Fruit fly (Drosophila melanogaster) whole organism, embryonic: ENCODE data around the gene mRpL14.

Source experiments
- Asciz ChIP-seq: fragments of 200-800 bp; sonication (Bioruptor generic); optimal IDR thresholded peaks from 2 replicates; lab custom pipeline; 2017; ENCODE audit warnings: missing biosample characterization, mild to moderate bottlenecking, missing genetic modification characterization, missing genetic modification reagents
- Bgb ChIP-seq: fragments of 200-800 bp; sonication (Bioruptor generic); IDR thresholded peaks from 2 replicates; pipeline ENCODE4 v1.3.6; 2022; ENCODE audit warnings: missing biosample characterization, missing genetic modification characterization; ENCODE audit not compliant: partially characterized antibody
- BtbVII ChIP-seq: fragments of 200-800 bp; sonication (Bioruptor generic); optimal IDR thresholded peaks from 3 replicates; lab custom pipeline; 2017; ENCODE audit warnings: missing biosample characterization, mild to moderate bottlenecking, missing genetic modification characterization
- C15 ChIP-seq: fragments of 200-800 bp; sonication (Bioruptor generic); IDR thresholded peaks from 3 replicates; pipeline ENCODE4 v1.3.6; 2022; ENCODE audit warnings: missing biosample characterization, missing genetic modification characterization
- CG10462 ChIP-seq: fragments of 200-800 bp; sonication (Bioruptor generic); optimal IDR thresholded peaks from 2 replicates; lab custom pipeline; 2016; ENCODE audit warnings: missing biosample characterization, missing genetic modification characterization
- CG11504 ChIP-seq: fragments of 200-800 bp; sonication (Bioruptor generic); optimal IDR thresholded peaks from 3 replicates; lab custom pipeline; 2019; ENCODE audit warnings: missing biosample characterization, mild to moderate bottlenecking, missing genetic modification characterization, moderate library complexity
- CG12104 ChIP-seq: fragments of 200-800 bp; sonication (Bioruptor generic); optimal IDR thresholded peaks from 3 replicates; lab custom pipeline; 2016; ENCODE audit warnings: missing biosample characterization, missing genetic modification characterization
- CG12942 ChIP-seq: fragments of 200-800 bp; sonication (Bioruptor generic); optimal IDR thresholded peaks from 3 replicates; lab custom pipeline; 2016; ENCODE audit warnings: missing biosample characterization, missing genetic modification characterization
- CG14014 ChIP-seq: fragments of 200-800 bp; sonication (Bioruptor generic); IDR thresholded peaks from 2 replicates; pipeline ENCODE4 v1.3.6; 2022; ENCODE audit warnings: missing biosample characterization, missing genetic modification characterization
- CG14710 ChIP-seq: fragments of 200-800 bp; sonication (Bioruptor generic); optimal IDR thresholded peaks from 3 replicates; lab custom pipeline; 2019; ENCODE audit warnings: missing biosample characterization, mild to moderate bottlenecking, missing genetic modification characterization, moderate library complexity
- CG16813 ChIP-seq: fragments of 200-800 bp; sonication (Bioruptor generic); IDR thresholded peaks from 3 replicates; pipeline ENCODE4 v1.3.6; 2022; ENCODE audit warnings: missing biosample characterization, missing genetic modification characterization; ENCODE audit not compliant: partially characterized antibody
- CG31224 ChIP-seq: fragments of 200-800 bp; sonication (Bioruptor generic); IDR thresholded peaks from 2 replicates; pipeline ENCODE4 v1.3.6; 2022; ENCODE audit warnings: missing biosample characterization, missing genetic modification characterization
- CG31388 ChIP-seq: fragments of 200-800 bp; sonication (Bioruptor generic); optimal IDR thresholded peaks from 2 replicates; lab custom pipeline; 2016; ENCODE audit warnings: missing biosample characterization, missing genetic modification characterization
- CG32532 ChIP-seq: fragments of 200-800 bp; sonication (Bioruptor generic); IDR thresholded peaks from 2 replicates; pipeline ENCODE4 v1.3.6; 2022; ENCODE audit warnings: missing biosample characterization, missing genetic modification characterization
- CG3838 ChIP-seq: fragments of 200-800 bp; sonication (Bioruptor generic); optimal IDR thresholded peaks from 3 replicates; lab custom pipeline; 2016; ENCODE audit warnings: missing biosample characterization, missing genetic modification characterization
- CG4328 ChIP-seq: fragments of 200-800 bp; sonication (Bioruptor generic); optimal IDR thresholded peaks from 3 replicates; lab custom pipeline; 2017; ENCODE audit warnings: missing biosample characterization, missing genetic modification reagents, missing genetic modification characterization
- CG5245 ChIP-seq: fragments of 200-800 bp; sonication (Bioruptor generic); optimal IDR thresholded peaks from 3 replicates; lab custom pipeline; 2016; ENCODE audit warnings: missing biosample characterization, missing genetic modification characterization
- CG6791 ChIP-seq: fragments of 200-800 bp; sonication (Bioruptor generic); IDR thresholded peaks from 3 replicates; pipeline ENCODE4 v1.3.6; 2022; ENCODE audit warnings: missing biosample characterization, missing genetic modification characterization; ENCODE audit not compliant: partially characterized antibody
- CG7745 ChIP-seq: fragments of 200-800 bp; sonication (Bioruptor generic); optimal IDR thresholded peaks from 2 replicates; lab custom pipeline; 2018; ENCODE audit warnings: missing biosample characterization, mild to moderate bottlenecking, missing genetic modification characterization, moderate library complexity
- CG8765 ChIP-seq: fragments of 200-800 bp; sonication (Bioruptor generic); IDR thresholded peaks from 2 replicates; pipeline ENCODE4 v1.3.6; 2022; ENCODE audit warnings: missing biosample characterization, missing genetic modification characterization
- CG9727 ChIP-seq: fragments of 200-800 bp; sonication (Bioruptor generic); optimal IDR thresholded peaks from 3 replicates; lab custom pipeline; 2017; ENCODE audit warnings: missing biosample characterization, mild to moderate bottlenecking, missing genetic modification characterization
- D19A ChIP-seq: fragments of 200-800 bp; optimal IDR thresholded peaks from 3 replicates; lab custom pipeline; 2019; ENCODE audit warnings: missing biosample characterization, mild to moderate bottlenecking, missing genetic modification characterization, moderate library complexity
- Dad ChIP-seq: fragments of 200-800 bp; sonication (Bioruptor generic); optimal IDR thresholded peaks from 3 replicates; lab custom pipeline; 2016; ENCODE audit warnings: missing biosample characterization, missing genetic modification characterization
- Deaf1 ChIP-seq: fragments of 200-800 bp; optimal IDR thresholded peaks from 3 replicates; lab custom pipeline; 2019; ENCODE audit warnings: missing biosample characterization, mild to moderate bottlenecking, missing genetic modification characterization, moderate library complexity
- Dll ChIP-seq: fragments of 200-800 bp; sonication (Bioruptor generic); IDR thresholded peaks from 4 replicates; pipeline ENCODE4 v1.3.6; 2022; ENCODE audit warnings: missing biosample characterization, missing genetic modification characterization; ENCODE audit not compliant: partially characterized antibody
- E2f2 ChIP-seq: fragments of 200-800 bp; sonication (Bioruptor generic); IDR thresholded peaks from 2 replicates; pipeline ENCODE4 v1.3.6; 2022; ENCODE audit warnings: missing biosample characterization, missing genetic modification characterization
- ERR ChIP-seq: fragments of 200-800 bp; sonication (Bioruptor generic); optimal IDR thresholded peaks from 2 replicates; lab custom pipeline; 2016; ENCODE audit warnings: missing biosample characterization, missing genetic modification characterization
- HLH3B ChIP-seq: fragments of 200-800 bp; sonication (Bioruptor generic); IDR thresholded peaks from 2 replicates; pipeline ENCODE4 v1.3.6; 2022; ENCODE audit warnings: missing biosample characterization, missing genetic modification characterization
- HLH4C ChIP-seq: fragments of 200-800 bp; sonication (Bioruptor generic); IDR thresholded peaks from 3 replicates; pipeline ENCODE4 v1.3.6; 2022; ENCODE audit warnings: missing biosample characterization, missing genetic modification characterization; ENCODE audit not compliant: partially characterized antibody
- HmgD ChIP-seq: fragments of 200-800 bp; sonication (Bioruptor generic); optimal IDR thresholded peaks from 3 replicates; lab custom pipeline; 2016; ENCODE audit warnings: missing biosample characterization, missing genetic modification characterization
- Mad ChIP-seq: fragments of 200-800 bp; sonication (Bioruptor generic); optimal IDR thresholded peaks from 2 replicates; lab custom pipeline; 2016; ENCODE audit warnings: missing biosample characterization, missing genetic modification characterization
- NC2α ChIP-seq: fragments of 200-800 bp; sonication (Bioruptor generic); optimal IDR thresholded peaks from 2 replicates; lab custom pipeline; 2016; ENCODE audit warnings: missing biosample characterization, missing genetic modification characterization
- NC2β ChIP-seq: fragments of 200-800 bp; sonication (Bioruptor generic); optimal IDR thresholded peaks from 2 replicates; lab custom pipeline; 2016; ENCODE audit warnings: missing biosample characterization, missing genetic modification characterization
- Neu2 ChIP-seq: fragments of 200-800 bp; sonication (Bioruptor generic); optimal IDR thresholded peaks from 3 replicates; lab custom pipeline; 2016; ENCODE audit warnings: missing biosample characterization, missing genetic modification characterization, borderline replicate concordance
- YL-1 ChIP-seq: fragments of 200-800 bp; sonication (Bioruptor generic); optimal IDR thresholded peaks from 3 replicates; lab custom pipeline; 2017; ENCODE audit warnings: missing biosample characterization, mild to moderate bottlenecking, missing genetic modification characterization
- ara ChIP-seq: fragments of 200-800 bp; sonication (Bioruptor generic); IDR thresholded peaks from 2 replicates; pipeline ENCODE4 v1.3.6; 2022; ENCODE audit warnings: missing biosample characterization, missing genetic modification characterization
- ash1 ChIP-seq: fragments of 200-800 bp; sonication (Bioruptor generic); optimal IDR thresholded peaks from 2 replicates; lab custom pipeline; 2018; ENCODE audit warnings: missing biosample characterization, mild to moderate bottlenecking, missing genetic modification characterization
- bigmax ChIP-seq: fragments of 200-800 bp; sonication (Bioruptor generic); optimal IDR thresholded peaks from 2 replicates; lab custom pipeline; 2018; ENCODE audit warnings: missing biosample characterization, mild to moderate bottlenecking, missing genetic modification characterization
- dysf ChIP-seq: fragments of 200-800 bp; sonication (Bioruptor generic); IDR thresholded peaks from 3 replicates; pipeline ENCODE4 v1.3.6; 2022; ENCODE audit warnings: missing biosample characterization, missing genetic modification characterization
- ems ChIP-seq: fragments of 200-800 bp; sonication (Bioruptor generic); optimal IDR thresholded peaks from 3 replicates; lab custom pipeline; 2016; ENCODE audit warnings: missing biosample characterization, missing genetic modification characterization
- gro ChIP-seq: fragments of 200-800 bp; sonication (Bioruptor generic); optimal IDR thresholded peaks from 2 replicates; lab custom pipeline; 2016; ENCODE audit warnings: missing biosample characterization, missing genetic modification characterization
- hth ChIP-seq: fragments of >200 bp; optimal IDR thresholded peaks from 2 replicates; lab custom pipeline; 2017; ENCODE audit warnings: inconsistent platforms
- jumu ChIP-seq: fragments of 200-800 bp; sonication (Bioruptor generic); optimal IDR thresholded peaks from 3 replicates; lab custom pipeline; 2016; ENCODE audit warnings: missing biosample characterization, missing genetic modification characterization
- odd ChIP-seq: fragments of 200-800 bp; sonication (Bioruptor generic); optimal IDR thresholded peaks from 2 replicates; lab custom pipeline; 2017; ENCODE audit warnings: missing biosample characterization, mild to moderate bottlenecking, missing genetic modification characterization
- org-1 ChIP-seq: fragments of 200-800 bp; sonication (Bioruptor generic); optimal IDR thresholded peaks from 2 replicates; lab custom pipeline; 2017; ENCODE audit warnings: missing biosample characterization, missing genetic modification characterization
- psq ChIP-seq: fragments of 200-800 bp; sonication (Bioruptor generic); optimal IDR thresholded peaks from 2 replicates; lab custom pipeline; 2017; ENCODE audit warnings: missing biosample characterization, missing genetic modification characterization
- rib ChIP-seq: fragments of 200-800 bp; sonication (Bioruptor generic); IDR thresholded peaks from 2 replicates; pipeline ENCODE4 v1.3.6; 2022; ENCODE audit warnings: missing biosample characterization, missing genetic modification characterization
- sug ChIP-seq: fragments of 200-800 bp; optimal IDR thresholded peaks from 2 replicates; lab custom pipeline; 2019; ENCODE audit warnings: missing biosample characterization, mild to moderate bottlenecking, missing genetic modification characterization, moderate library complexity
- tx ChIP-seq: fragments of 200-800 bp; sonication (Bioruptor generic); optimal IDR thresholded peaks from 2 replicates; lab custom pipeline; 2016; ENCODE audit warnings: missing biosample characterization, missing genetic modification characterization
- usp ChIP-seq: fragments of >200 bp; optimal IDR thresholded peaks from 2 replicates; lab custom pipeline; 2017; ENCODE audit warnings: missing biosample characterization, missing genetic modification characterization

The mRpL14 gene

DNA sequence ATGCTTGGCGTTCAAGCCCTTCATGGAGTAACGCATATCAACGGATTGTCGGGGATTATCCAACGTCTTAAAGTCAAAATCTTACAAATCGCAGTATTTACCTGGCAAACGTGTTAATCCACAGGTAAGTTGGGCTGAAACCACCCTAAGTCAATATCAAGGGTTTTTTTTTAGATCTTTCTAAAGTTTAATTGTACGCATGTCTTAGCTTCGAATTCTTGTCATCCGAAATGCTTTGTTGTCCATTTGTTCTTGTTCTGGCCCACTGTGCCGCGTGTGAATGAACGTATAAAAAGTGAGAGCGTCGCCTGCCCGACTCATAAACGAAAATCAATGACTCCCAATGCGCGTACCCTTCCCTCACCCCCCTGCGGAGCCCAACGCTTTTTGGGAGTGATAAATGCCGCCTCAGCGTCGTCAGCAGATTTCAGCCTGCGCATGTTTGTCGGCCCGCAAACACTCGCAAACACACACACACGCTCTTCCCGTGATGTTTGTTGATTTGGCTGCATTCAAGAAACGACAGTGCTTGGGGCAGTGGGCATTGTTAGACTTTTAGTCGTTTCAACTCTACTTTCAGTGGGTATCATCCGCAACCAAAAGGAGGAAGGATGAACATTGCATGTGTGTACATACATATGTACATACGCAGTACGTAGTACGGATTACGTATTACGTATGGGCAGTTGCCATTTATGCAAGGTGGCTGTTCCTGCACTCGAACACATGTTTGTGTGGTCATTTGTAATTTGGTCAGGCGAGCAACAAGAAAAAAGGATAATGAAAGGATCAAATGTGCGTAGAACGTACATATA, 48.0 kb downstream of the mRpL14 start (continued):
- TF ChIP-seq CG8765 (peak; percentile 41; the same call in 1 of the 2 replicates), CG32532 (peak; percentile 77), Neu2 (GFP tag; lab: Kevin White, UChicago) (peak; percentile 85), Deaf1 (tag; lab: Kevin White, UChicago) (peak; percentile 72), CG31224 (GFP tag; lab: Robert Waterston, UW) (peak; percentile 57), gro (GFP tag; lab: Kevin White, UChicago) (peak; percentile 90), HLH3B (GFP tag; lab: Robert Waterston, UW) (peak; percentile 72; the same call in 1 of the 2 replicates), sug (tag; lab: Kevin White, UChicago) (peak; percentile 86), C15 (GFP tag; lab: Robert Waterston, UW) (peak; percentile 54; the same call in 1 of the 3 replicates), CG14014 (GFP tag; lab: Robert Waterston, UW) (peak; percentile 72), E2f2 (peak; percentile 55), CG14710 (peak; percentile 95), org-1 (GFP tag; lab: Kevin White, UChicago) (peak; percentile 98), jumu (GFP tag; lab: Kevin White, UChicago) (peak; percentile 96), hth (lab: Kevin White, UChicago) (no peak), ERR (GFP tag; lab: Kevin White, UChicago) (peak; percentile 85), rib (GFP tag; lab: Robert Waterston, UW) (no peak), YL-1 (GFP tag; lab: Kevin White, UChicago) (peak; percentile 77), CG11504 (peak; percentile 95), CG9727 (GFP tag; lab: Kevin White, UChicago) (peak; percentile 96), tx (GFP tag; lab: Kevin White, UChicago) (peak; percentile 94), ash1 (GFP tag; lab: Kevin White, UChicago) (no peak), Bgb (GFP tag; lab: Robert Waterston, UW) (no peak; the same call in 1 of the 2 replicates), Dad (GFP tag; lab: Kevin White, UChicago) (peak; percentile 87), CG16813 (GFP tag; lab: Robert Waterston, UW) (no peak), usp (GFP tag; lab: Kevin White, UChicago) (no peak), HLH4C (no peak), D19A (tag; lab: Kevin White, UChicago) (peak; percentile 91), CG6791 (GFP tag; lab: Robert Waterston, UW) (no peak), CG10462 (GFP tag; lab: Kevin White, UChicago) (peak; percentile 92), NC2β (GFP tag; lab: Kevin White, UChicago) (peak; percentile 91), CG7745 (tag; lab: Kevin White, UChicago) (no peak), psq (GFP tag; lab: Kevin White, UChicago) (peak; percentile 51), HmgD (GFP tag; lab: Kevin White, UChicago) (peak; percentile 88), CG31388 (GFP tag; lab: Kevin White, UChicago) (peak; percentile 76), odd (GFP tag; lab: Kevin White, UChicago) (peak; percentile 94), CG12942 (GFP tag; lab: Kevin White, UChicago) (peak; percentile 91), BtbVII (peak; percentile 95), CG3838 (peak; percentile 80), Mad (GFP tag; lab: Kevin White, UChicago) (peak; percentile 89), ems (GFP tag; lab: Kevin White, UChicago) (peak; percentile 94), CG12104 (GFP tag; lab: Kevin White, UChicago) (peak; percentile 92), NC2α (GFP tag; lab: Kevin White, UChicago) (peak; percentile 89), bigmax (GFP tag; lab: Kevin White, UChicago) (no peak), Asciz (GFP tag; lab: Kevin White, UChicago) (peak; percentile 85), ara (GFP tag; lab: Robert Waterston, UW) (peak; percentile 58), CG5245 (peak; percentile 76), Dll (GFP tag; lab: Robert Waterston, UW) (no peak), dysf (peak; percentile 92), CG4328 (GFP tag; lab: Kevin White, UChicago) (peak; percentile 87)
